Fruit fly (Drosophila melanogaster): ENCODE results near the gene mei-217.

- TF ChIP-seq CG8478 (optimal IDR thresholded peaks at IDR 0.05) (no peak), pan (optimal IDR thresholded peaks at IDR 0.05) (no peak), Dll (optimal IDR thresholded peaks at IDR 0.05) (no peak), EcR (GFP tag; optimal IDR thresholded peaks at IDR 0.05) (no peak)
Measured at dm6 chrX:17132685-17133084, 10.1 kb downstream of the mei-217 start.

Data from whole organism.